Fruit fly (Drosophila melanogaster): Measurements from ENCODE around the gene CG34250.

The CG34250 gene

dm6 chr3L:17495266-17495961 lies 19.4 kb downstream of the CG34250 start (continued):
- peak; percentile 48 for TF ChIP-seq Sox15 (GFP tag; optimal IDR thresholded peaks at IDR 0.05)
- peak; percentile 64 for TF ChIP-seq lz (GFP tag; optimal IDR thresholded peaks at IDR 0.05)
- TF ChIP-seq CG16779 (tag; optimal IDR thresholded peaks at IDR 0.05) = peak; percentile 20
- no peak for TF ChIP-seq CG6854 (GFP tag; optimal IDR thresholded peaks at IDR 0.05)
- TF ChIP-seq cyc (GFP tag; optimal IDR thresholded peaks at IDR 0.05) = peak; percentile 78
- peak; percentile 38 for TF ChIP-seq CG11762 (GFP tag; optimal IDR thresholded peaks at IDR 0.05; ENCODE audit: insufficient read depth)
- TF ChIP-seq fd59A (GFP tag; optimal IDR thresholded peaks at IDR 0.05) = peak; percentile 66
- peak; percentile 57 for TF ChIP-seq achi (GFP tag; optimal IDR thresholded peaks at IDR 0.05)
- TF ChIP-seq Ets96B (tag; optimal IDR thresholded peaks at IDR 0.05) = peak; percentile 71
- TF ChIP-seq CG8119 (GFP tag; IDR thresholded peaks at IDR 0.05) = peak; percentile 53
- TF ChIP-seq Sox102F (GFP tag; optimal IDR thresholded peaks at IDR 0.05) = peak; percentile 82
- no peak for TF ChIP-seq CG9139 (GFP tag; optimal IDR thresholded peaks at IDR 0.05)
- TF ChIP-seq Gug (GFP tag; IDR thresholded peaks at IDR 0.05) = no peak
- peak; percentile 26 to 31 for TF ChIP-seq salr (GFP tag; optimal IDR thresholded peaks at IDR 0.05)
- peak; percentile 75 for TF ChIP-seq acj6 (GFP tag; optimal IDR thresholded peaks at IDR 0.05)
- peak; percentile 54 for TF ChIP-seq CG3032 (tag; optimal IDR thresholded peaks at IDR 0.05)
- peak; percentile 60 to 96 for TF ChIP-seq ss (GFP tag; optimal IDR thresholded peaks at IDR 0.05)
- no peak for TF ChIP-seq Hr38 (GFP tag; optimal IDR thresholded peaks at IDR 0.05)
- no peak for TF ChIP-seq dac (GFP tag; optimal IDR thresholded peaks at IDR 0.05)
- TF ChIP-seq CG15336 (GFP tag; IDR thresholded peaks at IDR 0.05) = peak; percentile 23; the same call in 1 of the 2 replicates
- TF ChIP-seq svp (GFP tag) = peak; percentile 95
- no peak for TF ChIP-seq eg (GFP tag; IDR thresholded peaks at IDR 0.05)
- peak; percentile 76 for TF ChIP-seq OdsH (GFP tag; optimal IDR thresholded peaks at IDR 0.05)
- no peak for TF ChIP-seq CG4318 (GFP tag; optimal IDR thresholded peaks at IDR 0.05)
- TF ChIP-seq Eip75B (GFP tag; optimal IDR thresholded peaks at IDR 0.05) = peak; percentile 67
- TF ChIP-seq topi (GFP tag; optimal IDR thresholded peaks at IDR 0.05) = peak; percentile 83
- peak; percentile 61 for TF ChIP-seq Blimp-1 (GFP tag; optimal IDR thresholded peaks at IDR 0.05)
- TF ChIP-seq Hr39 (GFP tag; optimal IDR thresholded peaks at IDR 0.05) = peak; percentile 83
- peak; percentile 68 for TF ChIP-seq CG34406 (GFP tag; optimal IDR thresholded peaks at IDR 0.05)
- peak; percentile 77 for TF ChIP-seq pdm3 (GFP tag; optimal IDR thresholded peaks at IDR 0.05)
- peak; percentile 82 for TF ChIP-seq esn (GFP tag; optimal IDR thresholded peaks at IDR 0.05)
- peak; percentile 43 for TF ChIP-seq dsx (GFP tag; optimal IDR thresholded peaks at IDR 0.05; ENCODE audit: poor library complexity, severe bottlenecking)
- TF ChIP-seq Met (GFP tag; optimal IDR thresholded peaks at IDR 0.05) = peak; percentile 84
- TF ChIP-seq CG6808 (GFP tag; optimal IDR thresholded peaks at IDR 0.05) = peak; percentile 70
- TF ChIP-seq CG10669 (GFP tag; optimal IDR thresholded peaks at IDR 0.05) = peak; percentile 78
- peak; percentile 67 for TF ChIP-seq CG7368 (GFP tag; optimal IDR thresholded peaks at IDR 0.05)
- TF ChIP-seq Sox14 (GFP tag; optimal IDR thresholded peaks at IDR 0.05) = peak; percentile 80
- peak; percentile 55 for TF ChIP-seq CG8632 (GFP tag; optimal IDR thresholded peaks at IDR 0.05)
- TF ChIP-seq fkh (GFP tag; optimal IDR thresholded peaks at IDR 0.05) = peak; percentile 61
- peak; percentile 44 for TF ChIP-seq CG10631 (GFP tag; optimal IDR thresholded peaks at IDR 0.05)
- peak; percentile 69 for TF ChIP-seq Ets21C (GFP tag; optimal IDR thresholded peaks at IDR 0.05)

- no peak for TF ChIP-seq Met (GFP tag; optimal IDR thresholded peaks at IDR 0.05)
- TF ChIP-seq pdm3 (GFP tag; optimal IDR thresholded peaks at IDR 0.05) = no peak
- TF ChIP-seq spab (GFP tag; optimal IDR thresholded peaks at IDR 0.05) = no peak
- no peak for TF ChIP-seq CG3919 (GFP tag; optimal IDR thresholded peaks at IDR 0.05)
- TF ChIP-seq CG11762 (GFP tag; optimal IDR thresholded peaks at IDR 0.05; ENCODE audit: insufficient read depth) = no peak
- TF ChIP-seq CG4318 (GFP tag; optimal IDR thresholded peaks at IDR 0.05) = no peak
- TF ChIP-seq cyc (GFP tag; optimal IDR thresholded peaks at IDR 0.05) = no peak
- no peak for TF ChIP-seq CG8632 (GFP tag; optimal IDR thresholded peaks at IDR 0.05)
- no peak for TF ChIP-seq acj6 (GFP tag; optimal IDR thresholded peaks at IDR 0.05)
Observed at dm6 chr3L:17496012-17496411, 20.0 kb downstream of the CG34250 start.

All from whole organism, prepupa.